Worm (Caenorhabditis elegans) whole organism, midembryonic: ENCODE measurements around the gene T06C12.9.
"Not testable (repeated sequence)": the region's sequence is repeated elsewhere in the genome, so short reads cannot be mapped to it uniquely, and the experiment has no call there.

ENCODE experiments used
- T22C8.4 ChIP-seq: fragments of 200-800 bp; sonication (Bioruptor generic); IDR thresholded peaks from 2 replicates; pipeline ENCODE4 v1.3.6; 2022; ENCODE audit warnings: missing genetic modification characterization, missing compliant biosample characterization
- cog-1 ChIP-seq: sonication (generic microtip); optimal IDR thresholded peaks from 2 replicates; lab custom pipeline; 2016; ENCODE audit warnings: missing genetic modification characterization, missing compliant biosample characterization
- flt-1 ChIP-seq: fragments of 200-800 bp; sonication (Bioruptor generic); IDR thresholded peaks from 2 replicates; pipeline ENCODE4 v1.3.6; 2022; ENCODE audit warnings: missing genetic modification characterization, missing compliant biosample characterization
- klf-2 ChIP-seq: fragments of 200-800 bp; sonication (Bioruptor generic); conservative IDR thresholded peaks from 2 replicates; pipeline ENCODE4 v1.3.6; 2022; ENCODE audit warnings: missing genetic modification reagents, missing genetic modification characterization, missing compliant biosample characterization
- med-1 ChIP-seq: sonication (generic microtip); optimal IDR thresholded peaks from 2 replicates; lab custom pipeline; 2017; ENCODE audit warnings: missing genetic modification characterization, mild to moderate bottlenecking, missing compliant biosample characterization, antibody characterized with exemption, missing genetic modification reagents; ENCODE audit not compliant: insufficient read depth
- ref-1 ChIP-seq: fragments of 200-800 bp; sonication (Bioruptor generic); conservative IDR thresholded peaks from 2 replicates; pipeline ENCODE4 v1.3.6; 2022; ENCODE audit warnings: missing genetic modification reagents, missing genetic modification characterization, missing compliant biosample characterization
- tab-1 ChIP-seq: fragments of 200-800 bp; sonication (Bioruptor generic); IDR thresholded peaks from 2 replicates; pipeline ENCODE4 v1.3.6; 2022; ENCODE audit warnings: missing genetic modification characterization, missing compliant biosample characterization
- ztf-23 ChIP-seq: fragments of 200-800 bp; sonication (Bioruptor generic); IDR thresholded peaks from 2 replicates; pipeline ENCODE4 v1.3.6; 2022; ENCODE audit warnings: missing genetic modification reagents, missing genetic modification characterization, missing compliant biosample characterization
- ztf-29 ChIP-seq: fragments of 200-800 bp; sonication (Bioruptor generic); IDR thresholded peaks from 2 replicates; pipeline ENCODE4 v1.3.6; 2022; ENCODE audit warnings: missing genetic modification reagents, missing genetic modification characterization, missing compliant biosample characterization

T06C12.9 gene

DNA sequence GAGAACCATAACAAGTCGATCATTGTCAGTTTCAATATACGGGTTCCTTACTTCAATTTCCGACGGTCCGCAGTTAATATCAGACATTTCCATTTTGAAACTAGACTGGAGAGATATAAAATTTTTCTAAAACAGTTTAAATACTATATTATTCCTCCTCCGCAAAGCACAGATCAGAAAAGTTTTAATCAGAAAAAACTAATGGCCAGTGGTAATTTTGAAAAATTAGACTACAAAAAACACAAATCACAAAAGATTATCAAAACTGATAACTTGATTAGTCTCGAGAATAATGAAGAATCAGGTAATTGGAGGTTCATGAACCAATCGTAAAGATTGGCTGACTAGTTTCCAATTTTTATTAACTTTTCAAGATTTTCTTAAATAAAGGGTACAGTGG, at the start of gene T06C12.9:
Gene T06C12.9 (minus strand): TSS at position 101 of the 400 bp plus-strand sequence.
- TF ChIP-seq flt-1 (GFP tag; lab: Robert Waterston, UW) (no peak), T22C8.4 (GFP tag; lab: Robert Waterston, UW) (no peak), ref-1 (GFP tag; lab: Robert Waterston, UW) (no peak), klf-2 (GFP tag; lab: Robert Waterston, UW) (no peak), med-1 (GFP tag; lab: Kevin White, UChicago) (no peak), cog-1 (tag; lab: Kevin White, UChicago) (no peak), tab-1 (GFP tag; lab: Robert Waterston, UW) (no peak), ztf-23 (GFP tag; lab: Robert Waterston, UW) (no peak), ztf-29 (GFP tag; lab: Robert Waterston, UW) (no peak)

DNA sequence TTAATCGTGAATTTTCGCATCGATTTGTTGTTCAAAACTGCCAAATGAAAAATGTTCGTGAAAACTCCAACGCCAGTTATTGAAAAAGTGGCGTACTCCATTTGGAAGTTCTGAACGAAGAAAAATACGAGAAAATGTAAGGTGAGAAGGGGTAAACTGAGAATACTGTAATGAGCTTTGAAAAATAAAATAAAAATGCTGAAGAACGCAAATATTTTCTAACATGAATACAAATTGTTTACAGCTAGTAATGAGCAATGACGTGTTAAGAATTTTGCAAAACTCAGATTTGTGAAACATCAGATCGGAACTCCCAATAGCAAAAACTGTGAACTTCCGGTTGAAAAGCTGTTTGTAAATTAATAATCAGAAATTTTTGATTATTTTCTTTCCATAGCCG, 46.5 kb upstream of the T06C12.9 start, which contains the start of gene srw-26:
Gene srw-26 (minus strand): TSS at position 101 of the 400 bp plus-strand sequence.
- TF ChIP-seq cog-1 (tag; lab: Kevin White, UChicago), result no peak
- no peak for TF ChIP-seq med-1 (GFP tag; lab: Kevin White, UChicago)
- no peak for TF ChIP-seq ref-1 (GFP tag; lab: Robert Waterston, UW)
- no peak for TF ChIP-seq tab-1 (GFP tag; lab: Robert Waterston, UW)
- no peak for TF ChIP-seq ztf-23 (GFP tag; lab: Robert Waterston, UW)
- no peak for TF ChIP-seq T22C8.4 (GFP tag; lab: Robert Waterston, UW)
- no peak for TF ChIP-seq flt-1 (GFP tag; lab: Robert Waterston, UW)
- TF ChIP-seq klf-2 (GFP tag; lab: Robert Waterston, UW), result no peak
- no peak for TF ChIP-seq ztf-29 (GFP tag; lab: Robert Waterston, UW)

DNA sequence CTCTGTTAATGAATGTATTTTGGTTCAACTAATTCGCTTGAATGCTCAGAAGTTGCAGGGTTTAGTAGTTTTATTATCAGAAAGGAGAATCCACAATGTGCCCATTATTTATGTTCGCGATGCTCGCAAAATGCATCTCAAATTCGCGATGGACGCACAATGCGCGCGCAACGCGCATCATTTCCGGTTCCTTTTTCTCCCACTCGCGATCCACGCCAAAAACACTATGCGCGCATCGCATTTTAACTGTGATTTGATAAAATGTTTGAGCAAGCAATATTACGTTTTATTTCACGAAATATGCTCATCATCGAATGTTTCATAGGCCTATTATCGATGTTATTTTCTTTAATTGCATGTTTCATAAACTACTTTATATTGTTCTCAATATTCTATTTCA, 44.0 kb upstream of the T06C12.9 start, which contains the start of gene srbc-77:
Gene srbc-77 (plus strand): TSS at position 301 of the 400 bp plus-strand sequence.
- not testable (repeated sequence) for TF ChIP-seq ztf-29 (GFP tag; lab: Robert Waterston, UW); med-1 (GFP tag; lab: Kevin White, UChicago); klf-2 (GFP tag; lab: Robert Waterston, UW)

DNA sequence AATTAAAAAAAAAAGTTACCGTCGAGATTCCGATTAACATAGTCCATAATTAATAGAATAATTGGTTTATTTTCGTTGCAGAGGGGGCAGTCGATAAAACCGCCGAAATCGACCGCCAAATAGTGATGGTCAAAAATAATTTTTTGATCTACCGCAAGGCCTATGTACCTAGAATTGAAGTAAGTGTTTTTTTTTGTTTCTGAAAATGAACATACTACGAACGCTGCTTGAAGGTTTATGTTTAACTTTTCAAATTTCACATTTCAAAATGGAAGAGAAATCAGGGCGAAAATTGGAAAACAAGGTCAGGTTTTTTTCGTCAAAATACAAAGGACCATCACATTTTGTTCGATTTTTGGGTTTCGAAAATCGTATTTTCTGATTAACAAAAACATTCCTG, 42.5 kb upstream of the T06C12.9 start, which contains the start of gene pzf-1:
Gene pzf-1 (minus strand): TSS at position 101 of the 400 bp plus-strand sequence.
- no peak for TF ChIP-seq ref-1 (GFP tag; lab: Robert Waterston, UW)
- no peak for TF ChIP-seq flt-1 (GFP tag; lab: Robert Waterston, UW)
- no peak for TF ChIP-seq med-1 (GFP tag; lab: Kevin White, UChicago)
- no peak for TF ChIP-seq klf-2 (GFP tag; lab: Robert Waterston, UW)
- TF ChIP-seq cog-1 (tag; lab: Kevin White, UChicago), result no peak
- TF ChIP-seq ztf-29 (GFP tag; lab: Robert Waterston, UW), result no peak
- TF ChIP-seq tab-1 (GFP tag; lab: Robert Waterston, UW), result no peak
- TF ChIP-seq T22C8.4 (GFP tag; lab: Robert Waterston, UW), result no peak
- TF ChIP-seq ztf-23 (GFP tag; lab: Robert Waterston, UW), result no peak

DNA sequence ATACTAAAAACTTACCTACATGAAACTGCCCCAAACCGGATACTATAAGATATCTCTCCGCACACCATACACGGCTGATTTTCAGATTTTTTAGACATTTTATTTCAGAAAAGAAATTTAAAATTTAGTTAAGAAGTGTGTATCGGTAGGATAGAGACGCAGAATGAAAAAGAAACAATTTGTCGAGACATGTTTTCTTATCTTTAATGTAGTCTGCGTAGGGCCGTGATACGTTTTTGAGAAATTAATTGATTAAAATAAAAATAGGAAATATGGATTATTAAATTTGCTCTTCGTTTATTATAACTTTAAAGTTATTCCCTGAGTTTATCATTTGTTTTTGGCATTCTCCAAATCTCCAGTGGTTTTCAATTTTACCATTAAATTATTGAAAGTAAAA, 38.4 kb upstream of the T06C12.9 start, which contains the start of gene nhr-108:
Gene nhr-108 (minus strand): TSS at position 166 of the 400 bp plus-strand sequence.
- no peak for TF ChIP-seq cog-1 (tag; lab: Kevin White, UChicago)
- no peak for TF ChIP-seq tab-1 (GFP tag; lab: Robert Waterston, UW)
- TF ChIP-seq flt-1 (GFP tag; lab: Robert Waterston, UW), result no peak
- TF ChIP-seq klf-2 (GFP tag; lab: Robert Waterston, UW), result no peak
- TF ChIP-seq ztf-29 (GFP tag; lab: Robert Waterston, UW), result no peak
- no peak for TF ChIP-seq ref-1 (GFP tag; lab: Robert Waterston, UW)
- TF ChIP-seq med-1 (GFP tag; lab: Kevin White, UChicago), result no peak
- TF ChIP-seq ztf-23 (GFP tag; lab: Robert Waterston, UW), result no peak
- no peak for TF ChIP-seq T22C8.4 (GFP tag; lab: Robert Waterston, UW)

DNA sequence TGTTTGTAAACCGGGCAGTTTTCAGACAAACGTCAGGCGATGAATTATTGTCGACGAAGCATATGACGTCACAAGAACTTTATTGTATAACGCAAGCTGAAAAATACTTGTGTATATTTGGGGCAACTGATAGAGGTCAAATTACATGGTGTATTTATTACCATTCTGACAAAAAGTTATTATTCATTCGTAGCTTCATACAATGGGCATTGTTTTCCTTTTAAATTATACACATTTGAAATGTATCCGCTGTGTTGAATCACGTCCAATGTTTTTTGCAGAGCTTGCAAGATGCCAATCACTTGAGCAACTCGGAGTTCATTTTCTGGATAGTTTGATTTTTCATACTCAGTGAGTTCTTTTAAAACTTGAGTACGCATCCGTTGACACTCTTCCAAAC, 37.1 kb upstream of the T06C12.9 start, which contains the start of gene F35E8.13:
Gene F35E8.13 (plus strand): TSS at position 301 of the 400 bp plus-strand sequence.
- TF ChIP-seq tab-1 (GFP tag; lab: Robert Waterston, UW), result no peak
- no peak for TF ChIP-seq ztf-29 (GFP tag; lab: Robert Waterston, UW)
- TF ChIP-seq ztf-23 (GFP tag; lab: Robert Waterston, UW), result no peak
- TF ChIP-seq med-1 (GFP tag; lab: Kevin White, UChicago), result no peak
- TF ChIP-seq ref-1 (GFP tag; lab: Robert Waterston, UW), result no peak
- no peak for TF ChIP-seq T22C8.4 (GFP tag; lab: Robert Waterston, UW)
- no peak for TF ChIP-seq cog-1 (tag; lab: Kevin White, UChicago)
- no peak for TF ChIP-seq klf-2 (GFP tag; lab: Robert Waterston, UW)

DNA sequence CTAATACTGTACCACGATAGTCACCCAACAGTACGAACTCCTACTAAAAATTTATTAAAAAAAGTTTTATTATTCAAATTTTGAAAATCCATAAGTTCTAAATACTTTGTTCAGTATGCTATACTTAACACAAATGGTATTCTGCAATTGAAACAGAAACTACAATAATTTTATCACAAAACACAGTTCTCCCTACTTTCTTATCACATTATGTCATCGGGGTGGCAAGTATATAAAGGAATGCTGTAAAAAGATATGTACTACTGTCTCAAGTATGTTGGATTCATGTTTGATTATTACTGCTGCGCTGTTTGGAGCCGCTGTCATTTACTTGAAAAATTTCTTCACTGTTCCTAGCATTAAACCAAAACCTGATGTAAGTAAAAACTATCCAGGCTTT, 35.2 kb upstream of the T06C12.9 start, which contains the start of gene cdr-1:
Gene cdr-1 (plus strand): TSS at position 208 of the 400 bp plus-strand sequence.
- TF ChIP-seq T22C8.4 (GFP tag; lab: Robert Waterston, UW), result no peak
- no peak for TF ChIP-seq ref-1 (GFP tag; lab: Robert Waterston, UW)
- no peak for TF ChIP-seq flt-1 (GFP tag; lab: Robert Waterston, UW)
- no peak for TF ChIP-seq klf-2 (GFP tag; lab: Robert Waterston, UW)

DNA sequence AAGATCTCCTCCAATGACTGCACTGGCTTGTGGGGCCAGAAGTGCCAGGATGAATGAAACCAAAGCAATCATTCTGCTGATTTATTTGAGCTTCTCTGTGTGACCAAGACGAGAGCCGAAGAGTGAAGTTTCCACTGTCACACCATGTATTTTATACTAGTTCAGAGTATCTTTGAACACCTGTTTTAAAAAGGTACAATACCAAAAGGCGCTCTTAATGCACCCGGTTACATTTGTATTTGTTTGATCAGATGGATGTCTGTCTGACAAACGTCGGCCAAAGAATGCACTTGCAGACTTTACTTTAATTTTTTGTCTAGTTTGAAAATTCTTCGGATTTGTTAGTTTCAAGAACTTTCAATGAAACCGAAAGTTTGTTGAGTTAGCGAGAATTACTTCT, 34.4 kb upstream of the T06C12.9 start, which contains the start of gene F35E8.10:
Gene F35E8.10 (minus strand): TSS at position 101 of the 400 bp plus-strand sequence.
- no peak for TF ChIP-seq T22C8.4 (GFP tag; lab: Robert Waterston, UW)

DNA sequence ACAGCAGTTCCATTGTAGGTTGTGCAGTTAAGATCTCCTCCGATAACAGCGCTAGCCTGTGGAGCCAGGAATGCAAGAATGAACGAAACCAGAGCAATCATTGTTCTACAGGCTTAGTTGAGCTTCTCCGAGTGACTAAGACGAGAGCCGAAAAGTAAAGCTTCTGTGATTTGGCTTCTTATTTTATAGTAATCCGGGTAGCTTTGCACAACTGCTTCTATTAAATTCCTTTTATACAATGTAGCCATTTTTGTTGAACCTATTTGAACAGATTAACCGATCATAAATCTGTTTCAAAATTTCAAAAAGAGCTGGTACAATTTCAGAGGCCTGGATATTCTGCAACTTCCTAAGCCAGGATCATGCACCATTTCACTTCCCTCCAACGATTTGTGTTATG, 31.6 kb upstream of the T06C12.9 start, which contains the start of gene F35E8.9:
Gene F35E8.9 (minus strand): TSS at position 101 of the 400 bp plus-strand sequence.
- TF ChIP-seq klf-2 (GFP tag; lab: Robert Waterston, UW), result no peak
- no peak for TF ChIP-seq tab-1 (GFP tag; lab: Robert Waterston, UW)
- no peak for TF ChIP-seq cog-1 (tag; lab: Kevin White, UChicago)
- TF ChIP-seq T22C8.4 (GFP tag; lab: Robert Waterston, UW), result no peak
- TF ChIP-seq ref-1 (GFP tag; lab: Robert Waterston, UW), result no peak
- TF ChIP-seq ztf-23 (GFP tag; lab: Robert Waterston, UW), result no peak
- no peak for TF ChIP-seq med-1 (GFP tag; lab: Kevin White, UChicago)
- no peak for TF ChIP-seq flt-1 (GFP tag; lab: Robert Waterston, UW)
- no peak for TF ChIP-seq ztf-29 (GFP tag; lab: Robert Waterston, UW)
